Worm (Caenorhabditis elegans) whole organism, L2 larva: ENCODE measurements around the gene toe-2.

ENCODE experiments used
- ama-1 ChIP-seq: fragments of 150-350 bp; optimal IDR thresholded peaks from 2 replicates; lab custom pipeline; 2018; ENCODE audit warnings: inconsistent platforms
- dmd-4 ChIP-seq: sonication (generic microtip); optimal IDR thresholded peaks from 2 replicates; lab custom pipeline; 2017; ENCODE audit warnings: missing biosample characterization, missing genetic modification characterization
- elt-1 ChIP-seq: fragments of 150-350 bp; optimal IDR thresholded peaks from 2 replicates; lab custom pipeline; 2014; ENCODE audit warnings: missing biosample characterization, missing genetic modification characterization
- nhr-10 ChIP-seq: sonication (generic microtip); optimal IDR thresholded peaks from 2 replicates; lab custom pipeline; 2017; ENCODE audit warnings: missing biosample characterization, missing genetic modification characterization
- nhr-12 ChIP-seq: fragments of 150-350 bp; optimal IDR thresholded peaks from 2 replicates; lab custom pipeline; 2014; ENCODE audit warnings: missing biosample characterization, missing genetic modification characterization
- unc-62 ChIP-seq: fragments of 150-350 bp; optimal IDR thresholded peaks from 2 replicates; lab custom pipeline; 2014; ENCODE audit warnings: missing biosample characterization, missing genetic modification reagents, missing genetic modification characterization

DNA sequence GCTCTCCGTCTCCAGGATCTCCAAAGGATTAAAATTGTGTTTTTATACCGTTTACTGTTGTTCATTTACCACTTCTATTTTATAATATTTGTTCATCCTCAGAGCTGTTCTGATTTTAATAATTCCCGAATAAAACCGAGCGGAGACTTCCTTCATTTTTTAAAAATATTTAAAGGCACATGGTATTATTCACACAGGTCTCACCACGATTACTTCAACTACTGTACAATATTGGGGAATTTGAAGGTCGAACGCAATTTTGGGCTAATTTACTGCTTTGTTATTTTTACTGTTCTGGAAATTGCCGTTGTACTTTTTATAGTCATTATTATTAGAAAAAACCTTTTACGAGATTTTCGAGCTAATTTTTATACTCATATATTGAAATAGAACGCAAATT, 30.0 kb downstream of the toe-2 start:
- no peak for TF ChIP-seq nhr-12
- no peak for TF ChIP-seq unc-62 (GFP tag; lab: Kevin White, UChicago)
- no peak for TF ChIP-seq dmd-4 (tag; lab: Kevin White, UChicago)
- TF ChIP-seq nhr-10 (tag; lab: Kevin White, UChicago) = no peak
- TF ChIP-seq elt-1 (tag; lab: Kevin White, UChicago) = no peak
- no peak for TF ChIP-seq ama-1
